Worm (Caenorhabditis elegans) whole organism, midembryonic: ENCODE results near the gene srr-10.

Experiments
- T22C8.4 ChIP-seq: fragments of 200-800 bp; sonication (Bioruptor generic); IDR thresholded peaks from 2 replicates; pipeline ENCODE4 v1.3.6; 2022; ENCODE audit warnings: missing genetic modification characterization, missing compliant biosample characterization
- cog-1 ChIP-seq: sonication (generic microtip); optimal IDR thresholded peaks from 2 replicates; lab custom pipeline; 2016; ENCODE audit warnings: missing genetic modification characterization, missing compliant biosample characterization
- flt-1 ChIP-seq: fragments of 200-800 bp; sonication (Bioruptor generic); IDR thresholded peaks from 2 replicates; pipeline ENCODE4 v1.3.6; 2022; ENCODE audit warnings: missing genetic modification characterization, missing compliant biosample characterization
- klf-2 ChIP-seq: fragments of 200-800 bp; sonication (Bioruptor generic); conservative IDR thresholded peaks from 2 replicates; pipeline ENCODE4 v1.3.6; 2022; ENCODE audit warnings: missing genetic modification reagents, missing genetic modification characterization, missing compliant biosample characterization
- med-1 ChIP-seq: sonication (generic microtip); optimal IDR thresholded peaks from 2 replicates; lab custom pipeline; 2017; ENCODE audit warnings: missing genetic modification characterization, mild to moderate bottlenecking, missing compliant biosample characterization, antibody characterized with exemption, missing genetic modification reagents; ENCODE audit not compliant: insufficient read depth
- ref-1 ChIP-seq: fragments of 200-800 bp; sonication (Bioruptor generic); conservative IDR thresholded peaks from 2 replicates; pipeline ENCODE4 v1.3.6; 2022; ENCODE audit warnings: missing genetic modification reagents, missing genetic modification characterization, missing compliant biosample characterization
- tab-1 ChIP-seq: fragments of 200-800 bp; sonication (Bioruptor generic); IDR thresholded peaks from 2 replicates; pipeline ENCODE4 v1.3.6; 2022; ENCODE audit warnings: missing genetic modification characterization, missing compliant biosample characterization
- ztf-23 ChIP-seq: fragments of 200-800 bp; sonication (Bioruptor generic); IDR thresholded peaks from 2 replicates; pipeline ENCODE4 v1.3.6; 2022; ENCODE audit warnings: missing genetic modification reagents, missing genetic modification characterization, missing compliant biosample characterization
- ztf-29 ChIP-seq: fragments of 200-800 bp; sonication (Bioruptor generic); IDR thresholded peaks from 2 replicates; pipeline ENCODE4 v1.3.6; 2022; ENCODE audit warnings: missing genetic modification reagents, missing genetic modification characterization, missing compliant biosample characterization

Gene srr-10

DNA sequence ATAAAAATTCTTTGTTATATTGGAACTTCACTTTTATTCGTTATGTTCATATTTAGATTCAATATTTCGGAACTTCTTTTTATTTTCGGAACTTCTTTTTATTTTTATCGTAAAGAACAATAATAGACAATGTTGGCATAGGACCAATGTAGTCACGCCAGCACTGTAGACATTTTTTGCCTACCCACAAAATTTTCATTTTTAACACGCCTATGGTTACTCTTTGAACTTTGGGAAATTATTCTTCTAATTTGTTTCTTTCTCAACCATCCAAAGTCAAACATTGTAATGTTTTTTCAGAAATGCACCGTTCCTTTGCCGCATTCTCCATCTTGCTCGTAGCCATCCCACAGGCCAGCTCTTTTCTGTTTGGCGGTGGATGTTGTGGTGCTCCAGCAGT, 49.7 kb downstream of the srr-10 start, which contains the start of gene C26F1.1:
Gene C26F1.1 (plus strand): TSS at position 301 of the 400 bp plus-strand sequence.
- TF ChIP-seq cog-1 (tag; lab: Kevin White, UChicago) = no peak
- no peak for TF ChIP-seq tab-1 (GFP tag; lab: Robert Waterston, UW)
- TF ChIP-seq klf-2 (GFP tag; lab: Robert Waterston, UW) = no peak
- TF ChIP-seq flt-1 (GFP tag; lab: Robert Waterston, UW) = no peak
- TF ChIP-seq ztf-23 (GFP tag; lab: Robert Waterston, UW) = no peak
- no peak for TF ChIP-seq T22C8.4 (GFP tag; lab: Robert Waterston, UW)
- TF ChIP-seq ref-1 (GFP tag; lab: Robert Waterston, UW) = no peak
- no peak for TF ChIP-seq ztf-29
- no peak for TF ChIP-seq med-1

DNA sequence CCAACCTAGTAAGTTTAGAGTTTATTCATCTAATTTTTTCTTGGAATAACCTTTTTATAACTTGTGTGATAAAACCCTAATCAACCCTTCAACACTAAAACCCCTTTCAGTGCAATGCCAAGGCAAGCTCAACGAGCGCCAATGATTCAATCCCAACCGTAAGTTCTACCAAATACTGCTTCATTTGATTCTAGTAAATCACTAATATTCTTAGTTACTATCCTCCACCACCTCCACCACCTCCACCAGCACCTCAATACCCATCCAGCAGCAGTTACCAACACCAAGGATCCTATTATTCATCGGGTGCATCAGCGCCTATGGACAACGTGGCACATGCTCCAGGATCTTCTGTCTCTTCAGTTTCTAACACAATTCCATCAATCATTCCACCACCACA, 50.5 kb downstream of the srr-10 start:
- TF ChIP-seq klf-2 (GFP tag; lab: Robert Waterston, UW) (no peak), ztf-23 (GFP tag; lab: Robert Waterston, UW) (no peak), ztf-29 (no peak), tab-1 (GFP tag; lab: Robert Waterston, UW) (no peak), ref-1 (GFP tag; lab: Robert Waterston, UW) (no peak), T22C8.4 (GFP tag; lab: Robert Waterston, UW) (no peak)
